Worm (Caenorhabditis elegans) whole organism, late embryonic: ENCODE results near the gene Y54G2A.40.

Source experiments
- C38D4.7 ChIP-seq: fragments of 200-800 bp; sonication (Bioruptor generic); optimal IDR thresholded peaks from 2 replicates; lab custom pipeline; 2018; ENCODE audit warnings: mild to moderate bottlenecking, missing genetic modification characterization, moderate library complexity, missing compliant biosample characterization
- F13H6.1 ChIP-seq: sonication (generic microtip); optimal IDR thresholded peaks from 2 replicates; lab custom pipeline; 2016; ENCODE audit warnings: missing genetic modification characterization, missing compliant biosample characterization
- K02D7.2 ChIP-seq: sonication (generic microtip); optimal IDR thresholded peaks from 2 replicates; lab custom pipeline; 2017; ENCODE audit warnings: mild to moderate bottlenecking, missing genetic modification characterization, missing compliant biosample characterization
- ahr-1 ChIP-seq: sonication (generic microtip); optimal IDR thresholded peaks from 2 replicates; lab custom pipeline; 2016; ENCODE audit warnings: missing genetic modification characterization, missing compliant biosample characterization
- ama-1 ChIP-seq: fragments of 150-350 bp; optimal IDR thresholded peaks from 2 replicates; lab custom pipeline; 2014
- ceh-18 ChIP-seq: sonication (generic microtip); optimal IDR thresholded peaks from 2 replicates; lab custom pipeline; 2016; ENCODE audit warnings: missing genetic modification characterization, missing compliant biosample characterization
- ceh-30 ChIP-seq: fragments of 150-350 bp; optimal IDR thresholded peaks from 2 replicates; lab custom pipeline; 2014; ENCODE audit warnings: missing biosample characterization, missing genetic modification characterization
- ceh-31 ChIP-seq: sonication (generic microtip); optimal IDR thresholded peaks from 2 replicates; lab custom pipeline; 2016; ENCODE audit warnings: missing genetic modification characterization, missing compliant biosample characterization
- ceh-45 ChIP-seq: fragments of 200-800 bp; sonication (Bioruptor generic); IDR thresholded peaks from 2 replicates; pipeline ENCODE4 v1.3.6; 2022; ENCODE audit warnings: missing genetic modification reagents, missing genetic modification characterization, missing compliant biosample characterization
- ceh-9 ChIP-seq: sonication (generic microtip); optimal IDR thresholded peaks from 2 replicates; lab custom pipeline; 2016; ENCODE audit warnings: mild to moderate bottlenecking, missing genetic modification characterization, inconsistent platforms, missing compliant biosample characterization
- ets-4 ChIP-seq: sonication (generic microtip); optimal IDR thresholded peaks from 2 replicates; lab custom pipeline; 2016; ENCODE audit warnings: missing genetic modification characterization, missing compliant biosample characterization
- fax-1 ChIP-seq: sonication (generic microtip); optimal IDR thresholded peaks from 2 replicates; lab custom pipeline; 2016; ENCODE audit warnings: missing genotype, missing genetic modification characterization, missing compliant biosample characterization
- fkh-10 ChIP-seq: fragments of 150-350 bp; optimal IDR thresholded peaks from 2 replicates; lab custom pipeline; 2014; ENCODE audit warnings: missing biosample characterization, missing genetic modification reagents, missing genetic modification characterization
- hlh-30 ChIP-seq: sonication (generic microtip); optimal IDR thresholded peaks from 2 replicates; lab custom pipeline; 2017; ENCODE audit warnings: antibody characterized with exemption, missing genetic modification characterization, missing compliant biosample characterization; ENCODE audit not compliant: insufficient read depth
- hlh-6 ChIP-seq: sonication (generic microtip); optimal IDR thresholded peaks from 2 replicates; lab custom pipeline; 2016; ENCODE audit warnings: missing genotype, missing genetic modification characterization, missing compliant biosample characterization
- lim-6 ChIP-seq: sonication (generic microtip); optimal IDR thresholded peaks from 2 replicates; lab custom pipeline; 2016; ENCODE audit warnings: missing genetic modification characterization, missing compliant biosample characterization
- lin-11 ChIP-seq: fragments of 200-800 bp; sonication (Bioruptor generic); optimal IDR thresholded peaks from 2 replicates; lab custom pipeline; 2018; ENCODE audit warnings: mild to moderate bottlenecking, missing genetic modification characterization, missing compliant biosample characterization
- nfya-1 ChIP-seq: sonication (generic microtip); optimal IDR thresholded peaks from 2 replicates; lab custom pipeline; 2017; ENCODE audit warnings: missing genetic modification characterization, mild to moderate bottlenecking, missing compliant biosample characterization, antibody characterized with exemption, moderate library complexity
- nhr-11 ChIP-seq: fragments of 150-350 bp; optimal IDR thresholded peaks from 2 replicates; lab custom pipeline; 2014; ENCODE audit warnings: missing biosample characterization, missing genetic modification characterization
- nhr-232 ChIP-seq: sonication (generic microtip); optimal IDR thresholded peaks from 2 replicates; lab custom pipeline; 2016; ENCODE audit warnings: missing genetic modification characterization, missing compliant biosample characterization
- npax-4 ChIP-seq: sonication (generic microtip); optimal IDR thresholded peaks from 2 replicates; lab custom pipeline; 2016; ENCODE audit warnings: missing genetic modification characterization, missing compliant biosample characterization
- odd-2 ChIP-seq: sonication (generic microtip); optimal IDR thresholded peaks from 2 replicates; lab custom pipeline; 2017; ENCODE audit warnings: antibody characterized with exemption, mild to moderate bottlenecking, missing genetic modification characterization, missing compliant biosample characterization
- pag-3 ChIP-seq: sonication (generic microtip); optimal IDR thresholded peaks from 2 replicates; lab custom pipeline; 2016; ENCODE audit warnings: missing compliant biosample characterization, missing genetic modification characterization, borderline replicate concordance
- pat-9 ChIP-seq: fragments of 200-800 bp; sonication (Bioruptor generic); optimal IDR thresholded peaks from 2 replicates; lab custom pipeline; 2018; ENCODE audit warnings: mild to moderate bottlenecking, missing genetic modification characterization, moderate library complexity, missing compliant biosample characterization
- pax-1 ChIP-seq: fragments of 150-350 bp; optimal IDR thresholded peaks from 2 replicates; lab custom pipeline; 2014; ENCODE audit warnings: missing biosample characterization, missing genetic modification characterization
- pqm-1 ChIP-seq: sonication (generic microtip); optimal IDR thresholded peaks from 2 replicates; lab custom pipeline; 2016; ENCODE audit warnings: missing genetic modification characterization, missing compliant biosample characterization
- pros-1 ChIP-seq: fragments of 150-350 bp; optimal IDR thresholded peaks from 2 replicates; lab custom pipeline; 2014; ENCODE audit warnings: missing biosample characterization, missing genetic modification reagents, missing genetic modification characterization
- ref-2 ChIP-seq: sonication (generic microtip); optimal IDR thresholded peaks from 2 replicates; lab custom pipeline; 2016; ENCODE audit warnings: missing genetic modification characterization, missing compliant biosample characterization
- sdc-2 ChIP-seq: sonication (generic microtip); optimal IDR thresholded peaks from 2 replicates; lab custom pipeline; 2016; ENCODE audit warnings: missing genotype, missing genetic modification characterization, missing compliant biosample characterization
- sox-4 ChIP-seq: sonication (generic microtip); optimal IDR thresholded peaks from 2 replicates; lab custom pipeline; 2017; ENCODE audit warnings: mild to moderate bottlenecking, missing genetic modification characterization, inconsistent platforms, missing compliant biosample characterization
- syd-9 ChIP-seq: sonication (generic microtip); optimal IDR thresholded peaks from 2 replicates; lab custom pipeline; 2016; ENCODE audit warnings: mild to moderate bottlenecking, missing genetic modification characterization, moderate library complexity, missing compliant biosample characterization
- tbx-2 ChIP-seq: sonication (generic microtip); optimal IDR thresholded peaks from 2 replicates; lab custom pipeline; 2016; ENCODE audit warnings: missing genetic modification characterization, missing compliant biosample characterization
- unc-42 ChIP-seq: sonication (generic microtip); optimal IDR thresholded peaks from 2 replicates; lab custom pipeline; 2016; ENCODE audit warnings: missing genotype, missing genetic modification characterization, missing compliant biosample characterization
- unc-55 ChIP-seq: sonication (generic microtip); optimal IDR thresholded peaks from 2 replicates; lab custom pipeline; 2017; ENCODE audit warnings: missing biosample characterization, missing genetic modification reagents, missing genetic modification characterization
- unc-86 ChIP-seq: sonication (generic microtip); optimal IDR thresholded peaks from 2 replicates; lab custom pipeline; 2016; ENCODE audit warnings: missing genetic modification characterization, missing compliant biosample characterization
- zip-5 ChIP-seq: sonication (generic microtip); optimal IDR thresholded peaks from 2 replicates; lab custom pipeline; 2016; ENCODE audit warnings: missing genetic modification characterization, missing compliant biosample characterization

Y54G2A.40 gene

DNA sequence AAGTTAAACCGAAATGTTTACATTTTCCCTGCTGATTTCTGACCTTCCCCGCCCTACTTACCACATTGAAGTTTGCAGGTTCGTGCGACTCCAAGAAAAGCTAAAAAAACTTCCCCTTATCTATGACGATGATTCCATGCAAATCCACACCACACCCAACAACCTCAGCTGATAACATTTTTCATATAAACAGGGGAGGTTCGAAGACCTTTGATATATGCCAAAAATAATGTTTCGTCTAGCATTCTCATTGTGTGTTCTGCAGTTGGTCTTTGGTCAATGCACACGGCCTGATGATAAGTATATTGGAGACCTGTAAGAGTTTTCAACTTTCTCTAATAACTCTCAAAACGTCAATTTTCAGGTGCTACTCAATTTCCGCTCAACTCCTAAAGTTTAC lies 7.9 kb downstream of the Y54G2A.40 start:
- TF ChIP-seq pag-3 (tag; lab: Kevin White, UChicago): no peak
- TF ChIP-seq lin-11 (tag; lab: Kevin White, UChicago): no peak
- TF ChIP-seq nhr-232 (tag; lab: Kevin White, UChicago): no peak
- no peak for TF ChIP-seq syd-9 (tag; lab: Kevin White, UChicago)
- TF ChIP-seq ceh-18 (tag; lab: Kevin White, UChicago): no peak
- TF ChIP-seq F13H6.1 (tag; lab: Kevin White, UChicago): no peak
- no peak for TF ChIP-seq nhr-11 (tag; lab: Kevin White, UChicago)
- no peak for TF ChIP-seq lim-6 (tag; lab: Kevin White, UChicago)
- no peak for TF ChIP-seq fax-1

- TF ChIP-seq ahr-1 (tag; lab: Kevin White, UChicago) (no peak), sdc-2 (tag; lab: Kevin White, UChicago) (no peak), pqm-1 (no peak), pax-1 (tag; lab: Kevin White, UChicago) (no peak), ceh-30 (tag; lab: Kevin White, UChicago) (no peak), ets-4 (tag; lab: Kevin White, UChicago) (no peak), tbx-2 (no peak), ceh-9 (tag; lab: Kevin White, UChicago) (no peak), K02D7.2 (tag; lab: Kevin White, UChicago) (no peak), ceh-31 (tag; lab: Kevin White, UChicago) (no peak), unc-42 (no peak), zip-5 (tag; lab: Kevin White, UChicago) (no peak), hlh-6 (tag; lab: Kevin White, UChicago) (no peak), pat-9 (tag; lab: Kevin White, UChicago) (no peak), ceh-18 (tag; lab: Kevin White, UChicago) (no peak), ref-2 (tag; lab: Kevin White, UChicago) (no peak), hlh-30 (no peak), pros-1 (no peak), odd-2 (no peak)
Measured at ce11 chrIV:2855056-2855752, 8.9 kb downstream of the Y54G2A.40 start.

DNA sequence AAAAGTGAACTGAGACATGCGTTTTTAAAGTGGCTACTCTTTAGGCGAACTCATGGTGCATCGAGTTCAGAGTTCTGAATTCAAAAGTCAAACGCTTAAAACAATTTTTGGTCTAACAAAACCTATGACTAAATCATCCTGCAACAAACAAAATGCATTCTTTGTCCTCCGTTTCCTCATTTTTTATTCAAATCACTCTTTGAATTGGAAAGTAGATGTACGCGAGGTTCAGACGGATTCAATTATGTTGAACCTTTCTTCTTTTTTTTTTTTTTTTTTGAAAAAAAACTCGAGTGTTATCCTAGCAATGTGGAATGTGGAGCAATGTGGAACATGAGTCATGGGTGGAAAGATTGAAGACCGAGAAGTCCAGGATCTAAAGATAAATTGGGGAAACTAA lies 12.5 kb downstream of the Y54G2A.40 start:
- TF ChIP-seq fkh-10 (GFP tag; lab: Kevin White, UChicago): no peak
- no peak for TF ChIP-seq pat-9 (tag; lab: Kevin White, UChicago)
- TF ChIP-seq ets-4 (tag; lab: Kevin White, UChicago): no peak
- TF ChIP-seq unc-86 (tag; lab: Kevin White, UChicago): no peak
- no peak for TF ChIP-seq ceh-45 (GFP tag; lab: Robert Waterston, UW)
- TF ChIP-seq nhr-11 (tag; lab: Kevin White, UChicago): no peak
- TF ChIP-seq C38D4.7 (GFP tag; lab: Kevin White, UChicago): no peak
- no peak for TF ChIP-seq sdc-2 (tag; lab: Kevin White, UChicago)

DNA sequence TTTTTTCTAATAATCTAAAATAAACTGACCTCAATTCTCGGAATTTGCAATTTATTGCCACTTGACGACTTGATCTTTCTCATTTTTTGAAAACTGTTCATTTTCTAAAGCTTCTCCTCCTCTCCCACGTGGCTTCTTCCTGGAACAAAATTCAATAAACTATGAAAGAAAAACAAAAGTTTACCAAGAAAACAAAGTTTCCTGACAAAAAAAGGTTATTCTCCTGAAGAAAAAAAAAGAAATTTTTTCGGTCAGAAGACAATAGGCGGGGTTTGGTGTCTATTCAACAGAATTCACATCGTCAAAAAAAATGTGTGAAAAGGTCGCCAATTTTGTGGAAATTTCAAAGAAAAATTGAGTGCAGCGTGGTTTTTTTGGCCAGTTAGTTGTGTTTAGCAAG lies 18.5 kb downstream of the Y54G2A.40 start, which contains the start of gene Y54G2A.16:
Y54G2A.16 (minus strand) TSS at position 101 of the 400 bp plus-strand sequence.
- TF ChIP-seq ama-1 (no peak), pag-3 (tag; lab: Kevin White, UChicago) (no peak), nfya-1 (tag; lab: Kevin White, UChicago) (no peak), lin-11 (tag; lab: Kevin White, UChicago) (no peak), npax-4 (tag; lab: Kevin White, UChicago) (no peak), ets-4 (tag; lab: Kevin White, UChicago) (no peak), sox-4 (no peak), unc-55 (GFP tag; lab: Kevin White, UChicago) (no peak), fax-1 (no peak)
